Worm (Caenorhabditis elegans): ENCODE measurements around the gene ser-6.

ce11 chrIV:2994883-2995282 is 35.0 kb downstream of the ser-6 start:
- TF ChIP-seq pha-4 (tag; optimal IDR thresholded peaks at IDR 0.05): no peak
- TF ChIP-seq nhr-120 (GFP tag; IDR thresholded peaks at IDR 0.05): no peak
- TF ChIP-seq chd-7 (tag; optimal IDR thresholded peaks at IDR 0.05): no peak
- TF ChIP-seq F37B4.10 (GFP tag; IDR thresholded peaks at IDR 0.05): no peak
- TF ChIP-seq nfya-2 (GFP tag; IDR thresholded peaks at IDR 0.05): no peak
- TF ChIP-seq K11D2.4 (GFP tag; IDR thresholded peaks at IDR 0.05): no peak
- no peak for TF ChIP-seq madf-3 (GFP tag; IDR thresholded peaks at IDR 0.05)
- no peak for TF ChIP-seq T07F8.4 (tag; optimal IDR thresholded peaks at IDR 0.05)
- no peak for TF ChIP-seq hlh-12 (tag; optimal IDR thresholded peaks at IDR 0.05)
- no peak for TF ChIP-seq hrde-1 (tag; optimal IDR thresholded peaks at IDR 0.05; ENCODE audit: borderline replicate concordance)
- TF ChIP-seq rcor-1 (GFP tag; IDR thresholded peaks at IDR 0.05): no peak
- TF ChIP-seq C06A6.2 (GFP tag; conservative IDR thresholded peaks at IDR 0.05): no peak
- TF ChIP-seq attf-3 (GFP tag; conservative IDR thresholded peaks at IDR 0.05): no peak

Measured in whole organism, young adult.